Worm (Caenorhabditis elegans) whole organism, L4 larva: Measurements from ENCODE around the gene abts-3.

Experiments used
- fkh-10 ChIP-seq: fragments of 150-350 bp; optimal IDR thresholded peaks from 2 replicates; lab custom pipeline; 2014; ENCODE audit warnings: missing biosample characterization, missing genetic modification reagents, missing genetic modification characterization
- fos-1 ChIP-seq: fragments of 150-350 bp; optimal IDR thresholded peaks from 2 replicates; lab custom pipeline; 2014; ENCODE audit warnings: missing biosample characterization, missing genetic modification characterization
- lin-13 ChIP-seq: fragments of 150-350 bp; optimal IDR thresholded peaks from 2 replicates; lab custom pipeline; 2014; ENCODE audit warnings: missing biosample characterization, missing genetic modification reagents, missing genetic modification characterization
- lir-3 ChIP-seq: sonication (generic microtip); optimal IDR thresholded peaks from 2 replicates; lab custom pipeline; 2016; ENCODE audit warnings: mild to moderate bottlenecking, missing genetic modification characterization, missing compliant biosample characterization
- mep-1 ChIP-seq: fragments of 150-350 bp; sonication (generic microtip); optimal IDR thresholded peaks from 3 replicates; lab custom pipeline; 2014; ENCODE audit warnings: missing biosample characterization, missing genetic modification characterization
- mes-2 ChIP-seq: sonication (generic microtip); optimal IDR thresholded peaks from 2 replicates; lab custom pipeline; 2016; ENCODE audit warnings: missing genotype, mild to moderate bottlenecking, missing genetic modification characterization, missing compliant biosample characterization; ENCODE audit not compliant: poor library complexity, severe bottlenecking
- nhr-10 ChIP-seq: fragments of 150-350 bp; optimal IDR thresholded peaks from 2 replicates; lab custom pipeline; 2014; ENCODE audit warnings: missing biosample characterization, missing genetic modification characterization
- nhr-11 ChIP-seq: fragments of 150-350 bp; optimal IDR thresholded peaks from 2 replicates; lab custom pipeline; 2014; ENCODE audit warnings: missing biosample characterization, missing genetic modification characterization
- nhr-237 ChIP-seq: sonication (generic microtip); optimal IDR thresholded peaks from 2 replicates; lab custom pipeline; 2017; ENCODE audit warnings: missing biosample characterization, missing genetic modification characterization
- pqm-1 ChIP-seq: sonication (generic microtip); optimal IDR thresholded peaks from 2 replicates; lab custom pipeline; 2017; ENCODE audit warnings: missing biosample characterization, missing genetic modification characterization
- set-16 ChIP-seq: fragments of 200-800 bp; sonication (Bioruptor generic); IDR thresholded peaks from 2 replicates; pipeline ENCODE4 v1.3.6; 2022; ENCODE audit warnings: missing genetic modification reagents, missing genetic modification characterization, missing compliant biosample characterization
- unc-39 ChIP-seq: sonication (generic microtip); optimal IDR thresholded peaks from 2 replicates; lab custom pipeline; 2017; ENCODE audit warnings: missing biosample characterization, missing genetic modification characterization
- zag-1 ChIP-seq: fragments of 150-350 bp; optimal IDR thresholded peaks from 2 replicates; lab custom pipeline; 2014; ENCODE audit warnings: missing biosample characterization, missing genetic modification characterization

ce11 chrII:6101475-6101874 is 31.2 kb upstream of the abts-3 start:
- TF ChIP-seq pqm-1 (tag; lab: Kevin White, UChicago) (no peak), nhr-11 (tag; lab: Kevin White, UChicago) (no peak), fkh-10 (no peak), lir-3 (tag; lab: Kevin White, UChicago) (no peak), nhr-237 (tag; lab: Kevin White, UChicago) (no peak), fos-1 (tag; lab: Kevin White, UChicago) (no peak), lin-13 (GFP tag; lab: Kevin White, UChicago) (no peak), zag-1 (tag; lab: Kevin White, UChicago) (no peak), mes-2 (tag; lab: Kevin White, UChicago) (no peak), unc-39 (no peak), mep-1 (tag; lab: Kevin White, UChicago) (no peak), set-16 (GFP tag; lab: Robert Waterston, UW) (no peak), nhr-10 (tag; lab: Kevin White, UChicago) (no peak)
